Worm (Caenorhabditis elegans): Measurements from ENCODE around the gene F22E5.21.
"Not testable (repeated sequence)": the region's sequence is repeated elsewhere in the genome, so short reads cannot be mapped to it uniquely, and the experiment has no call there.

F22E5.21 gene

DNA sequence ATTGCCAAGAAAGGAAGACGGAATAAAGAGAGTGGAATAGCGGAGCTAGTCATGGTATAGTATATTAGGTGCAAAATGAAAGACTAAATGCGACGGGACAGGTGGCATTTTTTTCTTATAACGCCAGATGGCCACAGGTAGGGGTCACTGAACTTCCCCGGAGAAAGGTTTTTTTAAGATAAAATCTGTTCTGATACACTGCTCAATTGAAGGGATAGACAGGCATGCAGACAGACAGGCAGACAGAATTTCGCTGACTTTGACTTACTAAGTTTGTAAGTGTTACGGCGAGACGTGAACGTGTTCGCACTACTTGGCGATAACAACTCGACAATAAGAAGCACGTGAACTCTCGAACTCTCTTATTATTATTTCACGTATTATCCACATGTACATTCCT is 36.3 kb upstream of the F22E5.21 start, which contains the start of the genes F22E5.20 and F22E5.1:
Gene F22E5.20, minus strand, starts transcription at position 101 of the 400 bp plus-strand sequence.
Gene F22E5.1, plus strand, starts transcription at position 242 of the 400 bp plus-strand sequence.
- not testable (repeated sequence) for TF ChIP-seq nhr-11, egl-27, lsy-12 (tag; optimal IDR thresholded peaks at IDR 0.05)

ce11 chrII:2672320-2672719 is 35.1 kb upstream of the F22E5.21 start, which contains the start of gene sri-57:
sri-57 (minus strand) TSS chrII:2672420.
- not testable (repeated sequence) for TF ChIP-seq lsy-12 (tag; optimal IDR thresholded peaks at IDR 0.05); nfya-1 (tag; optimal IDR thresholded peaks at IDR 0.05; ENCODE audit: insufficient read depth); ztf-11 (tag; optimal IDR thresholded peaks at IDR 0.05)

- TF ChIP-seq egl-5 (tag; optimal IDR thresholded peaks at IDR 0.05) (no peak), ztf-11 (tag; optimal IDR thresholded peaks at IDR 0.05) (no peak), unc-62 (GFP tag; optimal IDR thresholded peaks at IDR 0.05) (no peak), nhr-12 (tag; optimal IDR thresholded peaks at IDR 0.05) (no peak), lin-39 (tag; optimal IDR thresholded peaks at IDR 0.05) (no peak), ZK546.5 (tag; optimal IDR thresholded peaks at IDR 0.05) (no peak), egl-27 (tag; optimal IDR thresholded peaks at IDR 0.05) (no peak), elt-3 (tag; optimal IDR thresholded peaks at IDR 0.05) (no peak), nhr-11 (tag; optimal IDR thresholded peaks at IDR 0.05) (no peak), mml-1 (tag; optimal IDR thresholded peaks at IDR 0.05) (no peak), nhr-237 (tag; optimal IDR thresholded peaks at IDR 0.05) (no peak), ceh-16 (tag; optimal IDR thresholded peaks at IDR 0.05) (no peak), R02D3.7 (tag; optimal IDR thresholded peaks at IDR 0.05) (no peak), fkh-2 (tag; optimal IDR thresholded peaks at IDR 0.05) (no peak), sea-2 (GFP tag; optimal IDR thresholded peaks at IDR 0.05) (no peak)
Measured at ce11 chrII:2665606-2666005, 28.3 kb upstream of the F22E5.21 start, which contains the start of gene F22E5.22. F22E5.22 (plus strand) TSS chrII:2665906.

DNA sequence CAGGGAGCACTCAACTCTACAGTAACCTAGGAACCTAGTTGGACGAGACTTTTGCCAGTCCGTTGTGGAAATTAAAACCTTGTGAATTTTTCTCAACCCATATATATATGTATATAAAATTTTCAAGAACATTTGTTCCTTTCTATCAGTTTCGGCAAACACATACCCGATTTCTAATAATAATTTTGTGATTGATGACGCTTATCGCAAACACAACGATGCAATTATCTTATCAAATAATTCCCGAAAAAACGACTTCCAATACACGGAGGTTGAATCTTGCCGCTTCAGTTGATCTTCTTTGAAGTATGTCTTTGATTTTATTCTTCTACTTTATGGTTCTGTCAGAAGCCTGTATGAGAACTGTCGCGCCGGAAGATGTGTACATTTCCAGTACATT is 27.8 kb upstream of the F22E5.21 start, which contains the start of gene F22E5.2:
Gene F22E5.2, plus strand, starts transcription at position 301 of the 400 bp plus-strand sequence.
- TF ChIP-seq jun-1, nhr-77, nhr-25 (tag; optimal IDR thresholded peaks at IDR 0.05): not testable (repeated sequence)

ce11 chrII:2659364-2659763 is 22.1 kb upstream of the F22E5.21 start, which contains the start of gene gcy-21:
gcy-21 (plus strand) TSS chrII:2659664.
- TF ChIP-seq nhr-25 (tag; optimal IDR thresholded peaks at IDR 0.05) (no peak), tbx-2 (tag; optimal IDR thresholded peaks at IDR 0.05) (no peak), lin-39 (tag; optimal IDR thresholded peaks at IDR 0.05) (no peak), nhr-67 (tag; optimal IDR thresholded peaks at IDR 0.05) (no peak), pha-4 (tag; optimal IDR thresholded peaks at IDR 0.05) (no peak), nfya-1 (tag; optimal IDR thresholded peaks at IDR 0.05; ENCODE audit: insufficient read depth) (no peak), snpc-4 (tag; optimal IDR thresholded peaks at IDR 0.05) (no peak), zag-1 (tag; optimal IDR thresholded peaks at IDR 0.05) (no peak), ceh-82 (tag; optimal IDR thresholded peaks at IDR 0.05) (no peak), jun-1 (tag; optimal IDR thresholded peaks at IDR 0.05) (no peak), lin-15B (tag; optimal IDR thresholded peaks at IDR 0.05) (no peak), aly-2 (tag; optimal IDR thresholded peaks at IDR 0.05) (no peak), nhr-11 (tag; optimal IDR thresholded peaks at IDR 0.05) (no peak), nhr-12 (tag; optimal IDR thresholded peaks at IDR 0.05) (no peak)

- TF ChIP-seq skn-1 (tag; optimal IDR thresholded peaks at IDR 0.05), result no peak
- TF ChIP-seq ztf-4 (tag; optimal IDR thresholded peaks at IDR 0.05), result no peak
Measured at ce11 chrII:2656606-2657005, 19.3 kb upstream of the F22E5.21 start, which contains the start of gene sri-47. sri-47 (plus strand) TSS chrII:2656906.

DNA sequence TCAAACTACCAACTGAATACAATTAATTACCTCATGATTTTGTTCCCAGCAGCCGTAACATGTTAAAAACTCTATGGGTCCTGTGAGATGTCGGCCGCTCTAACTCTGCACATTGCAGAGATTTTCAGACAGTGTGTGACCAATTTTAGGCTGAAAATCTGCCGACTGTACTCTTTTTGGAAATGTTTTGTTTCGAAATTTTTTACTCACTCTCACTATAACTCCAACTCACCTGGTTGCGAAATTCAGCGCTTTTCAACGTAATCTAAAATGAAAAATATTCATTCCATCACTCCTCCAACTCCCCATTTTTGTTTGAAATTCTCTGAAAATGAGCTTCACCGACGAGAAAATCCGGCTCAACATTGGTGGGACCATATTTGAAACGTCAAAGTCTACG is 12.3 kb upstream of the F22E5.21 start, which contains the start of the genes F22E5.13 and F22E5.6:
Gene F22E5.13, minus strand, starts transcription at position 101 of the 400 bp plus-strand sequence.
Gene F22E5.6, plus strand, starts transcription at position 297 of the 400 bp plus-strand sequence.
- no peak for TF ChIP-seq fos-1 (tag; optimal IDR thresholded peaks at IDR 0.05)
- TF ChIP-seq ztf-11 (tag; optimal IDR thresholded peaks at IDR 0.05), result no peak

All from whole organism, L3 larva.